Fruit fly (Drosophila melanogaster) whole organism, wandering third instar larva: Measurements from ENCODE around the gene CG33791.

Experiments
- Dfd ChIP-seq: fragments of >200 bp; optimal IDR thresholded peaks from 2 replicates; lab custom pipeline; 2017; ENCODE audit warnings: missing biosample characterization, missing genetic modification characterization
- Dif ChIP-seq: fragments of 200-275, 200-300 bp; sonication (Bioruptor generic); optimal IDR thresholded peaks from 2 replicates; lab custom pipeline; 2018; ENCODE audit warnings: missing biosample characterization, missing genetic modification characterization; ENCODE audit not compliant: partially characterized antibody
- HLH106 ChIP-seq: fragments of 200-800 bp; optimal IDR thresholded peaks from 3 replicates; lab custom pipeline; 2019; ENCODE audit warnings: missing biosample characterization, mild to moderate bottlenecking, missing genetic modification characterization, moderate library complexity
- Hnf4 ChIP-seq: fragments of 200-800 bp; sonication (Bioruptor generic); optimal IDR thresholded peaks from 2 replicates; lab custom pipeline; 2016; ENCODE audit warnings: missing biosample characterization, mild to moderate bottlenecking, missing genetic modification characterization
- Jra ChIP-seq: sonication (Bioruptor generic); optimal IDR thresholded peaks from 2 replicates; lab custom pipeline; 2016; ENCODE audit warnings: missing biosample characterization, missing genetic modification characterization
- Mio ChIP-seq: sonication (Bioruptor generic); optimal IDR thresholded peaks from 2 replicates; lab custom pipeline; 2016; ENCODE audit warnings: missing biosample characterization, missing genetic modification characterization
- br ChIP-seq: fragments of 200-800 bp; sonication (Bioruptor generic); optimal IDR thresholded peaks from 2 replicates; lab custom pipeline; 2016; ENCODE audit warnings: missing biosample characterization, missing genetic modification characterization
- pan ChIP-seq: fragments of >200 bp; optimal IDR thresholded peaks from 2 replicates; lab custom pipeline; 2017
- rgr ChIP-seq: fragments of 200-800 bp; sonication (Bioruptor generic); optimal IDR thresholded peaks from 3 replicates; lab custom pipeline; 2016; ENCODE audit warnings: missing biosample characterization, mild to moderate bottlenecking, missing genetic modification characterization

DNA sequence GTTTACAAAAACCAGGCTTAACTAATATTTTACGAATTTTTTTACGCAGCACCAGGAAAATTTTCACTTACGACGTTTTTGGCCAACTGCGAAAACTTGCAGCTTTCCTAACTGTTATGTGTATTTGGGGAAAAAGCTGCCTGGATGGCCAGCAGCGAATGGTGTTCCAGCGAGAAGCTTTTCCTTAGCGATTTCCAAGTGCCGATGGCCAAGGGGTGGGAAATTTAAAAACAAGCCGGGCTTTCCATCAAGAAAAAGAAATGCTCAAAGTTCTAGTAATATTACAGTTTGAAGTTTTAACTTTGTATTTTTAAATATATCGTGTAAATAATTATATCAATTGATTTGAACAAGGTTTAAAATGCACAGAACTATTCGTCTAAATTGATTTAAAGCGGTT is 34.9 kb downstream of the CG33791 start, which contains the start of gene nSyb:
- no peak for TF ChIP-seq pan (lab: Kevin White, UChicago)
- no peak for TF ChIP-seq Mio
- TF ChIP-seq Hnf4 (GFP tag; lab: Kevin White, UChicago) = no peak
- no peak for TF ChIP-seq rgr (GFP tag; lab: Kevin White, UChicago)
- TF ChIP-seq Dif (GFP tag; lab: Kevin White, UChicago) = no peak
- TF ChIP-seq Dfd = no peak
- no peak for TF ChIP-seq br (GFP tag; lab: Kevin White, UChicago)
- TF ChIP-seq HLH106 (tag; lab: Kevin White, UChicago) = no peak
- TF ChIP-seq Jra (GFP tag; lab: Kevin White, UChicago) = no peak
